Worm (Caenorhabditis elegans): ENCODE results near the gene cpr-2.

The cpr-2 gene

DNA sequence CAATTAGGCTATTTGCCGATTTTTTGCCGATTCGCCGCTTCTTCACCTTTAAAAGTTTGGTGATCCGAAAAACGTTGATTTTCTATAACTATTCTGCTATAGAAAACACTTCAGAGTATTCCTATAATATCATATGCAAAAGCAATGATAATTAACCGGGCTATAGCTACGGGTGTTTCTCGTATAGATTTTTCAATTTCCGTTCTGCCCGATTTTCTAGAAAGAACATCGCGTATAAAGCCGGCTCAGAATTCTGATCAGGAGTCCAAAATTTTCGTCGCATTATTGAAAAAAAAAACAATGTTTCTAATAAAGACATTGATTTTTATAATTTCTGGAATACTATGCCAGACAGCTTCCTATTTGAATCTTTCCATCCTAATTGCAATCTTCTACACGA, 16.8 kb upstream of the cpr-2 start, which contains the start of gene srbc-65:
Gene srbc-65, plus strand, starts transcription at position 301 of the 400 bp plus-strand sequence.
- TF ChIP-seq ztf-23 (GFP tag; IDR thresholded peaks at IDR 0.05), result no peak
- no peak for TF ChIP-seq T22C8.4 (GFP tag; IDR thresholded peaks at IDR 0.05)
- no peak for TF ChIP-seq cog-1 (tag; optimal IDR thresholded peaks at IDR 0.05)
- TF ChIP-seq ztf-29 (GFP tag; IDR thresholded peaks at IDR 0.05), result no peak
- no peak for TF ChIP-seq tab-1 (GFP tag; IDR thresholded peaks at IDR 0.05)
- no peak for TF ChIP-seq med-1 (GFP tag; optimal IDR thresholded peaks at IDR 0.05; ENCODE audit: insufficient read depth)
- TF ChIP-seq ref-1 (GFP tag; conservative IDR thresholded peaks at IDR 0.05), result no peak
- TF ChIP-seq flt-1 (GFP tag; IDR thresholded peaks at IDR 0.05), result no peak
- no peak for TF ChIP-seq klf-2 (GFP tag; conservative IDR thresholded peaks at IDR 0.05)

- TF ChIP-seq ztf-29 (GFP tag; IDR thresholded peaks at IDR 0.05), result no peak
- TF ChIP-seq ref-1 (GFP tag; conservative IDR thresholded peaks at IDR 0.05), result no peak
- no peak for TF ChIP-seq cog-1 (tag; optimal IDR thresholded peaks at IDR 0.05)
- no peak for TF ChIP-seq flt-1 (GFP tag; IDR thresholded peaks at IDR 0.05)
- no peak for TF ChIP-seq ztf-23 (GFP tag; IDR thresholded peaks at IDR 0.05)
- TF ChIP-seq med-1 (GFP tag; optimal IDR thresholded peaks at IDR 0.05; ENCODE audit: insufficient read depth), result no peak
- TF ChIP-seq tab-1 (GFP tag; IDR thresholded peaks at IDR 0.05), result no peak
- TF ChIP-seq klf-2 (GFP tag; conservative IDR thresholded peaks at IDR 0.05), result no peak
- no peak for TF ChIP-seq T22C8.4 (GFP tag; IDR thresholded peaks at IDR 0.05)
Observed at ce11 chrV:16540657-16541056, 6.8 kb upstream of the cpr-2 start.

- TF ChIP-seq cog-1 (tag; optimal IDR thresholded peaks at IDR 0.05) (no peak), tab-1 (GFP tag; IDR thresholded peaks at IDR 0.05) (no peak), klf-2 (GFP tag; conservative IDR thresholded peaks at IDR 0.05) (no peak), flt-1 (GFP tag; IDR thresholded peaks at IDR 0.05) (no peak), ztf-23 (GFP tag; IDR thresholded peaks at IDR 0.05) (no peak), ref-1 (GFP tag; conservative IDR thresholded peaks at IDR 0.05) (no peak), T22C8.4 (GFP tag; IDR thresholded peaks at IDR 0.05) (no peak), med-1 (GFP tag; optimal IDR thresholded peaks at IDR 0.05; ENCODE audit: insufficient read depth) (no peak), ztf-29 (GFP tag; IDR thresholded peaks at IDR 0.05) (no peak)
Observed at ce11 chrV:16539666-16540065, 5.8 kb upstream of the cpr-2 start.

ce11 chrV:16537908-16538446, 4.1 kb upstream of the cpr-2 start, which contains the start of gene Y32B12B.2:
Y32B12B.2 (plus strand) TSS chrV:16538396.
- TF ChIP-seq flt-1 (GFP tag; IDR thresholded peaks at IDR 0.05) (0 out of 2 replicates have a peak, but pooled peaks have one; percentile 27), klf-2 (GFP tag; conservative IDR thresholded peaks at IDR 0.05) (no peak), cog-1 (tag; optimal IDR thresholded peaks at IDR 0.05) (no peak), med-1 (GFP tag; optimal IDR thresholded peaks at IDR 0.05; ENCODE audit: insufficient read depth) (no peak)

DNA sequence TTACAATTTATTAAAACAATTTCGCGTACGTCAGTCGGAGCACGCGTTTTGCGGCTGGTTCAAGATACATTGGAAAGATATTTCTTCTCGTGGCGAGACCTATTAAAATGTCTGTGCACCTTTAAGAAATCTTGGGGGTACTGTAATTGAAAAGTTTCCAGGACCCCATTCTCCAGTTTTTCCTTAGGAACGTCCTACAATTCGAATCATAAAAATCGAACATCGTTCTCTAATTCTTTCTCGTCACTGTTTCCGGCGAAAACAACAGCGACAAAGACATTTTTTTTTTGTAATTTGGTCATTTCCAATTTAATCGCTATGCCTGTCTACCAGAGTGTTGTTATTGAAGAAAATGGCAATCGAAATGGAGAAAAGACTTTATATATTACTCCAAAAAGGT, 2.8 kb upstream of the cpr-2 start, which contains the start of gene Y32B12B.1:
Gene Y32B12B.1, plus strand, starts transcription at position 301 of the 400 bp plus-strand sequence.
- TF ChIP-seq T22C8.4 (GFP tag; IDR thresholded peaks at IDR 0.05) (no peak), flt-1 (GFP tag; IDR thresholded peaks at IDR 0.05) (no peak), ztf-29 (GFP tag; IDR thresholded peaks at IDR 0.05) (no peak), tab-1 (GFP tag; IDR thresholded peaks at IDR 0.05) (no peak), ztf-23 (GFP tag; IDR thresholded peaks at IDR 0.05) (no peak), cog-1 (tag; optimal IDR thresholded peaks at IDR 0.05) (no peak), ref-1 (GFP tag; conservative IDR thresholded peaks at IDR 0.05) (no peak), med-1 (GFP tag; optimal IDR thresholded peaks at IDR 0.05; ENCODE audit: insufficient read depth) (no peak), klf-2 (GFP tag; conservative IDR thresholded peaks at IDR 0.05) (no peak)

ce11 chrV:16535172-16535571, 1.3 kb upstream of the cpr-2 start, which contains the start of gene Y32B12B.8:
Y32B12B.8 (plus strand) TSS chrV:16535472.
- no peak for TF ChIP-seq med-1 (GFP tag; optimal IDR thresholded peaks at IDR 0.05; ENCODE audit: insufficient read depth)
- TF ChIP-seq klf-2 (GFP tag; conservative IDR thresholded peaks at IDR 0.05), result no peak
- no peak for TF ChIP-seq T22C8.4 (GFP tag; IDR thresholded peaks at IDR 0.05)
- TF ChIP-seq ref-1 (GFP tag; conservative IDR thresholded peaks at IDR 0.05), result no peak
- no peak for TF ChIP-seq flt-1 (GFP tag; IDR thresholded peaks at IDR 0.05)
- TF ChIP-seq cog-1 (tag; optimal IDR thresholded peaks at IDR 0.05), result no peak
- TF ChIP-seq ztf-23 (GFP tag; IDR thresholded peaks at IDR 0.05), result no peak
- TF ChIP-seq ztf-29 (GFP tag; IDR thresholded peaks at IDR 0.05), result no peak
- TF ChIP-seq tab-1 (GFP tag; IDR thresholded peaks at IDR 0.05), result no peak

DNA sequence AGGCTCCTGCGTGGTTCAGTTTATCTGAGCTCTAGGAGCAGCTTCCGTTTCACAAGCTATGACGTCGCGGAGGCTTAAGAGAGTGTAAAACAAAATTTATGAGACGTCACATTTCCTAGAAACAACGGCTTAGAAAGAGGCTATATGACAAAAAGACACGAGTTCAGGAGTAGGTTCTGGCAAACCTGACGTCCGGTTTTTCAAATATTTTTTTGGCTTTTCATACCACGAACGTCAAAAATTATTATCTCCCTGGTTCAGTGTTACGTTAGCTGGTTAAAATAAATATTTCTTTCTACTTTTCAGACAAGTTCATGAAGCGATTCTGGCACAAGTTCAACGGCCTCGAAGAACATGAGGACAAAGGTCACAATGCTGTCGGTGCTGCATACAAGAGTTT, 6.1 kb downstream of the cpr-2 start, which contains the start of gene F36D3.16:
Gene F36D3.16, plus strand, starts transcription at position 301 of the 400 bp plus-strand sequence.
- no peak for TF ChIP-seq ztf-23 (GFP tag; IDR thresholded peaks at IDR 0.05)
- TF ChIP-seq med-1 (GFP tag; optimal IDR thresholded peaks at IDR 0.05; ENCODE audit: insufficient read depth), result no peak
- TF ChIP-seq ref-1 (GFP tag; conservative IDR thresholded peaks at IDR 0.05), result no peak
- no peak for TF ChIP-seq klf-2 (GFP tag; conservative IDR thresholded peaks at IDR 0.05)
- TF ChIP-seq flt-1 (GFP tag; IDR thresholded peaks at IDR 0.05), result no peak
- TF ChIP-seq ztf-29 (GFP tag; IDR thresholded peaks at IDR 0.05), result no peak
- no peak for TF ChIP-seq T22C8.4 (GFP tag; IDR thresholded peaks at IDR 0.05)
- no peak for TF ChIP-seq cog-1 (tag; optimal IDR thresholded peaks at IDR 0.05)
- TF ChIP-seq tab-1 (GFP tag; IDR thresholded peaks at IDR 0.05), result no peak

- TF ChIP-seq med-1 (GFP tag; optimal IDR thresholded peaks at IDR 0.05; ENCODE audit: insufficient read depth) (no peak), ref-1 (GFP tag; conservative IDR thresholded peaks at IDR 0.05) (no peak), ztf-23 (GFP tag; IDR thresholded peaks at IDR 0.05) (no peak), ztf-29 (GFP tag; IDR thresholded peaks at IDR 0.05) (no peak), T22C8.4 (GFP tag; IDR thresholded peaks at IDR 0.05) (no peak), klf-2 (GFP tag; conservative IDR thresholded peaks at IDR 0.05) (no peak), flt-1 (GFP tag; IDR thresholded peaks at IDR 0.05) (no peak), cog-1 (tag; optimal IDR thresholded peaks at IDR 0.05) (no peak), tab-1 (GFP tag; IDR thresholded peaks at IDR 0.05) (no peak)
Observed at ce11 chrV:16526858-16527257, 7.0 kb downstream of the cpr-2 start, which contains the start of gene F36D3.8. F36D3.8 (plus strand) TSS chrV:16527158.

ce11 chrV:16522242-16522641, 11.7 kb downstream of the cpr-2 start, which contains the start of gene srw-34:
srw-34 (minus strand) TSS chrV:16522342.
- TF ChIP-seq klf-2 (GFP tag; conservative IDR thresholded peaks at IDR 0.05) (no peak), ref-1 (GFP tag; conservative IDR thresholded peaks at IDR 0.05) (no peak), ztf-29 (GFP tag; IDR thresholded peaks at IDR 0.05) (no peak), flt-1 (GFP tag; IDR thresholded peaks at IDR 0.05) (no peak), med-1 (GFP tag; optimal IDR thresholded peaks at IDR 0.05; ENCODE audit: insufficient read depth) (no peak), cog-1 (tag; optimal IDR thresholded peaks at IDR 0.05) (no peak), T22C8.4 (GFP tag; IDR thresholded peaks at IDR 0.05) (no peak)
